Fruit fly (Drosophila melanogaster) whole organism, embryonic: ENCODE measurements around the gene Nf-YA.

ENCODE experiments used
- Awh ChIP-seq: fragments of 200-800 bp; sonication (Bioruptor generic); IDR thresholded peaks from 2 replicates; pipeline ENCODE4, ENCODE4 v1.3.6; 2022; ENCODE audit warnings: missing biosample characterization, missing genetic modification characterization
- Blimp-1 ChIP-seq: fragments of 200-800 bp; sonication (Bioruptor generic); optimal IDR thresholded peaks from 3 replicates; lab custom pipeline; 2018; ENCODE audit warnings: missing biosample characterization, missing genetic modification characterization, mild to moderate bottlenecking, moderate library complexity, missing genetic modification reagents
- CG11085 ChIP-seq: fragments of 200-800 bp; sonication (Bioruptor generic); IDR thresholded peaks from 2 replicates; pipeline ENCODE4 v1.3.6; 2022; ENCODE audit warnings: missing biosample characterization, missing genetic modification characterization
- CG11247 ChIP-seq: fragments of 200-800 bp; sonication (Bioruptor generic); IDR thresholded peaks from 2 replicates; pipeline ENCODE4 v1.3.6; 2022; ENCODE audit warnings: missing biosample characterization, missing genetic modification characterization
- CG11560 ChIP-seq: fragments of 200-800 bp; sonication (Bioruptor generic); IDR thresholded peaks from 3 replicates; pipeline ENCODE4 v1.3.6; 2022; ENCODE audit warnings: missing biosample characterization, missing genetic modification characterization
- CG11723 ChIP-seq: fragments of 200-800 bp; sonication (Bioruptor generic); optimal IDR thresholded peaks from 2 replicates; lab custom pipeline; 2017; ENCODE audit warnings: missing biosample characterization, mild to moderate bottlenecking, missing genetic modification characterization
- CG12299 ChIP-seq: fragments of 200-800 bp; sonication (Bioruptor generic); optimal IDR thresholded peaks from 2 replicates; lab custom pipeline; 2018; ENCODE audit warnings: missing biosample characterization, mild to moderate bottlenecking, missing genetic modification characterization
- CG14014 ChIP-seq: fragments of 200-800 bp; sonication (Bioruptor generic); IDR thresholded peaks from 2 replicates; pipeline ENCODE4 v1.3.6; 2022; ENCODE audit warnings: missing biosample characterization, missing genetic modification characterization
- CG15269 ChIP-seq: fragments of 200-800 bp; sonication (Bioruptor generic); optimal IDR thresholded peaks from 2 replicates; lab custom pipeline; 2018; ENCODE audit warnings: missing biosample characterization, mild to moderate bottlenecking, missing genetic modification characterization, moderate library complexity
- CG15696 ChIP-seq: fragments of 200-800 bp; sonication (Bioruptor generic); optimal IDR thresholded peaks from 2 replicates; lab custom pipeline; 2019; ENCODE audit warnings: missing biosample characterization, mild to moderate bottlenecking, missing genetic modification characterization, moderate library complexity
- CG16779 ChIP-seq: fragments of 200-800 bp; sonication (Bioruptor generic); IDR thresholded peaks from 2 replicates; pipeline ENCODE4 v1.3.6; 2022; ENCODE audit warnings: missing biosample characterization, missing genetic modification characterization
- CG17912 ChIP-seq: fragments of 200-800 bp; sonication (Bioruptor generic); optimal IDR thresholded peaks from 2 replicates; lab custom pipeline; 2018; ENCODE audit warnings: missing biosample characterization, mild to moderate bottlenecking, missing genetic modification characterization
- CG18262 ChIP-seq: fragments of 200-800 bp; optimal IDR thresholded peaks from 3 replicates; lab custom pipeline; 2019; ENCODE audit warnings: missing biosample characterization, mild to moderate bottlenecking, missing genetic modification characterization, moderate library complexity
- CG2129 ChIP-seq: fragments of 200-800 bp; sonication (Bioruptor generic); IDR thresholded peaks from 2 replicates; pipeline ENCODE4 v1.3.6; 2022; ENCODE audit warnings: missing biosample characterization, missing genetic modification characterization; ENCODE audit not compliant: partially characterized antibody
- CG30403 ChIP-seq: fragments of 200-800 bp; sonication (Bioruptor generic); optimal IDR thresholded peaks from 3 replicates; lab custom pipeline; 2016; ENCODE audit warnings: missing biosample characterization, missing genetic modification characterization
- CG31365 ChIP-seq: fragments of 200-800 bp; sonication (Bioruptor generic); optimal IDR thresholded peaks from 2 replicates; lab custom pipeline; 2018; ENCODE audit warnings: missing biosample characterization, mild to moderate bottlenecking, missing genetic modification characterization
- CG32767 ChIP-seq: fragments of 200-800 bp; sonication (Bioruptor generic); IDR thresholded peaks from 2 replicates; pipeline ENCODE4 v1.3.6; 2022; ENCODE audit warnings: missing biosample characterization, missing genetic modification characterization
- CG3847 ChIP-seq: fragments of 200-800 bp; sonication (Bioruptor generic); IDR thresholded peaks from 2 replicates; pipeline ENCODE4 v1.3.6; 2022; ENCODE audit warnings: missing biosample characterization, missing genetic modification characterization
- CG4424 ChIP-seq: fragments of 200-800 bp; sonication (Bioruptor generic); optimal IDR thresholded peaks from 3 replicates; lab custom pipeline; 2016; ENCODE audit warnings: missing biosample characterization, missing genetic modification characterization
- CG4707 ChIP-seq: fragments of 200-800 bp; sonication (Bioruptor generic); optimal IDR thresholded peaks from 2 replicates; lab custom pipeline; 2018; ENCODE audit warnings: missing biosample characterization, mild to moderate bottlenecking, missing genetic modification characterization, moderate library complexity
- CG6254 ChIP-seq: fragments of 200-800 bp; sonication (Bioruptor generic); optimal IDR thresholded peaks from 3 replicates; lab custom pipeline; 2017; ENCODE audit warnings: mild to moderate bottlenecking, missing biosample characterization, missing genetic modification reagents, missing genetic modification characterization
- CG7357 ChIP-seq: fragments of 200-800 bp; sonication (Bioruptor generic); IDR thresholded peaks from 3 replicates; pipeline ENCODE4 v1.3.6; 2022; ENCODE audit warnings: missing biosample characterization, missing genetic modification characterization
- CG7745 ChIP-seq: fragments of 200-800 bp; sonication (Bioruptor generic); optimal IDR thresholded peaks from 2 replicates; lab custom pipeline; 2018; ENCODE audit warnings: missing biosample characterization, mild to moderate bottlenecking, missing genetic modification characterization, moderate library complexity
- CG8944 ChIP-seq: fragments of 200-800 bp; sonication (Bioruptor generic); optimal IDR thresholded peaks from 3 replicates; lab custom pipeline; 2016; ENCODE audit warnings: missing biosample characterization, missing genetic modification characterization
- CG9215 ChIP-seq: fragments of 200-800 bp; sonication (Bioruptor generic); IDR thresholded peaks from 2 replicates; pipeline ENCODE4 v1.3.6; 2022; ENCODE audit warnings: missing biosample characterization, missing genetic modification characterization
- D ChIP-seq, 2 experiments: fragments of 200-800 bp in 1 of 2; fragments of >200 bp in 1 of 2; sonication (Bioruptor generic) in 1 of 2; optimal IDR thresholded peaks; 2 replicates in 1 of 2; 3 replicates in 1 of 2; lab custom pipeline; 2017; ENCODE audit warnings: mild to moderate bottlenecking in 1 of 2, missing biosample characterization in 1 of 2, missing genetic modification characterization in 1 of 2, missing genetic modification reagents in 1 of 2
- Dip3 ChIP-seq: fragments of 200-800 bp; sonication (Bioruptor generic); optimal IDR thresholded peaks from 3 replicates; lab custom pipeline; 2016; ENCODE audit warnings: missing biosample characterization, missing genetic modification characterization
- Dp ChIP-seq: fragments of 200-800 bp; sonication (Bioruptor generic); optimal IDR thresholded peaks from 2 replicates; lab custom pipeline; 2018; ENCODE audit warnings: missing biosample characterization, mild to moderate bottlenecking, missing genetic modification characterization, moderate library complexity
- ERR ChIP-seq: fragments of 200-800 bp; sonication (Bioruptor generic); optimal IDR thresholded peaks from 2 replicates; lab custom pipeline; 2016; ENCODE audit warnings: missing biosample characterization, missing genetic modification characterization
- Ets97D ChIP-seq: fragments of 200-800 bp; sonication (Bioruptor generic); optimal IDR thresholded peaks from 3 replicates; lab custom pipeline; 2016; ENCODE audit warnings: missing biosample characterization, missing genetic modification characterization
- Fer3 ChIP-seq: fragments of 200-800 bp; sonication (Bioruptor generic); optimal IDR thresholded peaks from 2 replicates; lab custom pipeline; 2018; ENCODE audit warnings: missing biosample characterization, mild to moderate bottlenecking, missing genetic modification characterization, moderate library complexity
- Gug ChIP-seq: fragments of 200-800 bp; sonication (Bioruptor generic); IDR thresholded peaks from 4 replicates; pipeline ENCODE4 v1.3.6; 2022; ENCODE audit warnings: missing biosample characterization, missing genetic modification characterization
- Hr39 ChIP-seq: fragments of >200 bp; optimal IDR thresholded peaks from 2 replicates; lab custom pipeline; 2017
- MESR4 ChIP-seq: fragments of 200-800 bp; sonication (Bioruptor generic); optimal IDR thresholded peaks from 2 replicates; lab custom pipeline; 2018; ENCODE audit warnings: missing biosample characterization, mild to moderate bottlenecking, missing genetic modification characterization, moderate library complexity
- Max ChIP-seq: fragments of 200-800 bp; sonication (Bioruptor generic); optimal IDR thresholded peaks from 2 replicates; lab custom pipeline; 2016; ENCODE audit warnings: missing biosample characterization, mild to moderate bottlenecking, missing genetic modification characterization
- Mrtf ChIP-seq: fragments of 200-800 bp; sonication (Bioruptor generic); IDR thresholded peaks from 3 replicates; pipeline ENCODE4 v1.3.6; 2022; ENCODE audit warnings: missing biosample characterization, missing genetic modification characterization
- Nf-YC ChIP-seq: fragments of 200-800 bp; optimal IDR thresholded peaks from 3 replicates; lab custom pipeline; 2019; ENCODE audit warnings: missing biosample characterization, mild to moderate bottlenecking, missing genetic modification characterization, moderate library complexity
- NfI ChIP-seq: fragments of 200-800 bp; sonication (Bioruptor generic); optimal IDR thresholded peaks from 3 replicates; lab custom pipeline; 2018; ENCODE audit warnings: missing biosample characterization, mild to moderate bottlenecking, missing genetic modification characterization, moderate library complexity
- bsh ChIP-seq, 2 experiments: fragments of 200-800 bp; sonication (Bioruptor generic); optimal IDR thresholded peaks; 2 replicates each; lab custom pipeline; 2017 to 2018; ENCODE audit warnings: mild to moderate bottlenecking in 2 of 2, missing biosample characterization in 2 of 2, missing genetic modification characterization in 2 of 2, moderate library complexity in 1 of 2
- caup ChIP-seq: fragments of 200-800 bp; sonication (Bioruptor generic); optimal IDR thresholded peaks from 3 replicates; lab custom pipeline; 2017; ENCODE audit warnings: missing biosample characterization, mild to moderate bottlenecking, missing genetic modification characterization, moderate library complexity; ENCODE audit not compliant: severe bottlenecking
- da ChIP-seq: fragments of 200-800 bp; sonication (Bioruptor generic); optimal IDR thresholded peaks from 2 replicates; lab custom pipeline; 2016; ENCODE audit warnings: missing biosample characterization, missing genetic modification characterization
- dimm ChIP-seq: fragments of 200-800 bp; sonication (Bioruptor generic); IDR thresholded peaks from 2 replicates; pipeline ENCODE4 v1.3.6; 2022; ENCODE audit warnings: missing biosample characterization, missing genetic modification characterization
- fu2 ChIP-seq: fragments of 200-800 bp; sonication (Bioruptor generic); optimal IDR thresholded peaks from 2 replicates; lab custom pipeline; 2016; ENCODE audit warnings: missing biosample characterization, missing genetic modification characterization
- gcm ChIP-seq: fragments of 200-800 bp; sonication (Bioruptor generic); optimal IDR thresholded peaks from 2 replicates; lab custom pipeline; 2019; ENCODE audit warnings: missing biosample characterization, mild to moderate bottlenecking, missing genetic modification characterization, moderate library complexity
- jing ChIP-seq: fragments of 200-800 bp; sonication (Bioruptor generic); optimal IDR thresholded peaks from 2 replicates; lab custom pipeline; 2018; ENCODE audit warnings: missing biosample characterization, mild to moderate bottlenecking, missing genetic modification characterization
- sim ChIP-seq: fragments of 200-800 bp; sonication (Bioruptor generic); IDR thresholded peaks from 2 replicates; pipeline ENCODE4 v1.3.6; 2022; ENCODE audit warnings: missing biosample characterization, missing genetic modification characterization
- slou ChIP-seq: fragments of 200-800 bp; sonication (Bioruptor generic); optimal IDR thresholded peaks from 3 replicates; lab custom pipeline; 2016; ENCODE audit warnings: missing biosample characterization, missing genetic modification characterization
- sna ChIP-seq: fragments of 200-800 bp; sonication (Bioruptor generic); IDR thresholded peaks from 2 replicates; pipeline ENCODE4 v1.3.6; 2022; ENCODE audit warnings: missing biosample characterization, missing genetic modification characterization; ENCODE audit not compliant: partially characterized antibody
- sob ChIP-seq: fragments of 200-800 bp; sonication (Bioruptor generic); IDR thresholded peaks from 2 replicates; pipeline ENCODE4 v1.3.6; 2022; ENCODE audit warnings: missing biosample characterization, missing genetic modification characterization
- tap ChIP-seq: fragments of 200-800 bp; optimal IDR thresholded peaks from 3 replicates; lab custom pipeline; 2019; ENCODE audit warnings: missing biosample characterization, mild to moderate bottlenecking, missing genetic modification characterization, moderate library complexity
- vvl ChIP-seq: fragments of 200-800 bp; sonication (Bioruptor generic); IDR thresholded peaks from 2 replicates; pipeline ENCODE4 v1.3.6; 2022; ENCODE audit warnings: missing biosample characterization, missing genetic modification characterization

The Nf-YA gene

dm6 chr3L:9476829-9477228, 34.8 kb upstream of the Nf-YA start, which contains the start of the genes Uch-L5 and Jarid2 (continued):
- TF ChIP-seq sim (no peak), CG18262 (tag; lab: Kevin White, UChicago) (no peak), Awh (GFP tag; lab: Robert Waterston, UW) (no peak), da (GFP tag; lab: Kevin White, UChicago) (peak; percentile 37), NfI (GFP tag; lab: Kevin White, UChicago) (peak; percentile 60), Nf-YC (tag; lab: Kevin White, UChicago) (peak; percentile 46), CG9215 (no peak), CG11085 (no peak), slou (GFP tag; lab: Kevin White, UChicago) (no peak), CG2129 (GFP tag; lab: Robert Waterston, UW) (no peak), CG7357 (GFP tag; lab: Robert Waterston, UW) (no peak), ERR (peak; percentile 61), CG32767 (GFP tag; lab: Robert Waterston, UW) (no peak), CG14014 (no peak), sob (GFP tag; lab: Robert Waterston, UW) (peak; percentile 55), CG15269 (tag; lab: Kevin White, UChicago) (no peak), CG8944 (GFP tag; lab: Kevin White, UChicago) (peak; percentile 29), caup (GFP tag; lab: Kevin White, UChicago) (peak; percentile 37), CG4707 (GFP tag; lab: Kevin White, UChicago) (no peak), CG17912 (GFP tag; lab: Kevin White, UChicago) (peak; percentile 46), D (optimal IDR thresholded peaks at IDR 0.05; lab: Kevin White, UChicago) (no peak), D (GFP tag; optimal IDR thresholded peaks at IDR 0.05; lab: Kevin White, UChicago) (no peak), CG4424 (peak; percentile 28), CG16779 (no peak), Gug (GFP tag; lab: Robert Waterston, UW) (peak; percentile 41; the same call in 1 of the 4 replicates), CG30403 (GFP tag; lab: Kevin White, UChicago) (peak; percentile 51), CG11247 (GFP tag; lab: Robert Waterston, UW) (0 out of 2 replicates have a peak, but pooled peaks have one; percentile 6), Mrtf (no peak), CG7745 (tag; lab: Kevin White, UChicago) (no peak), Dip3 (GFP tag; lab: Kevin White, UChicago) (peak; percentile 29), Dp (GFP tag; lab: Kevin White, UChicago) (peak; percentile 62), CG11560 (tag; lab: Robert Waterston, UW) (no peak), Hr39 (lab: Kevin White, UChicago) (no peak), bsh (GFP tag; optimal IDR thresholded peaks at IDR 0.05; lab: Kevin White, UChicago) (peak in 1 of 2 experiments; percentile 0), CG12299 (tag; lab: Kevin White, UChicago) (no peak), CG15696 (tag; lab: Kevin White, UChicago) (no peak), jing (GFP tag; lab: Kevin White, UChicago) (no peak), Ets97D (GFP tag; lab: Kevin White, UChicago) (peak; percentile 96), CG31365 (tag; lab: Kevin White, UChicago) (peak; percentile 11), fu2 (GFP tag; lab: Kevin White, UChicago) (peak; percentile 56), sna (GFP tag; lab: Robert Waterston, UW) (no peak), Blimp-1 (GFP tag; lab: Kevin White, UChicago) (no peak), dimm (GFP tag; lab: Robert Waterston, UW) (no peak), CG11723 (GFP tag; lab: Kevin White, UChicago) (no peak), gcm (peak; percentile 17), Fer3 (no peak), MESR4 (peak; percentile 96), tap (no peak), CG3847 (GFP tag; lab: Robert Waterston, UW) (peak; percentile 86), Max (peak; percentile 52), CG6254 (no peak), vvl (GFP tag; lab: Robert Waterston, UW) (peak; percentile 55)
